Fruit fly (Drosophila melanogaster) whole organism, prepupa: ENCODE measurements around the gene CG2887.

ENCODE experiments used
- CG1621 ChIP-seq: fragments of 200-800 bp; sonication (Bioruptor generic); optimal IDR thresholded peaks from 3 replicates; lab custom pipeline; 2018; ENCODE audit warnings: missing biosample characterization, mild to moderate bottlenecking, missing genetic modification characterization
- CG6792 ChIP-seq: fragments of 200-800 bp; sonication (Bioruptor generic); optimal IDR thresholded peaks from 3 replicates; lab custom pipeline; 2016; ENCODE audit warnings: missing biosample characterization, missing genetic modification characterization
- Eip93F ChIP-seq: fragments of 200-800 bp; sonication (Bioruptor generic); optimal IDR thresholded peaks from 2 replicates; lab custom pipeline; 2016; ENCODE audit warnings: missing biosample characterization, mild to moderate bottlenecking, missing genetic modification characterization
- Sox15 ChIP-seq: fragments of 200-800 bp; sonication (Bioruptor generic); optimal IDR thresholded peaks from 3 replicates; lab custom pipeline; 2016; ENCODE audit warnings: missing biosample characterization, missing genetic modification characterization
- spab ChIP-seq: fragments of 200-800 bp; sonication (Bioruptor generic); optimal IDR thresholded peaks from 2 replicates; lab custom pipeline; 2017; ENCODE audit warnings: missing biosample characterization, mild to moderate bottlenecking, missing genetic modification characterization, missing genetic modification reagents

DNA sequence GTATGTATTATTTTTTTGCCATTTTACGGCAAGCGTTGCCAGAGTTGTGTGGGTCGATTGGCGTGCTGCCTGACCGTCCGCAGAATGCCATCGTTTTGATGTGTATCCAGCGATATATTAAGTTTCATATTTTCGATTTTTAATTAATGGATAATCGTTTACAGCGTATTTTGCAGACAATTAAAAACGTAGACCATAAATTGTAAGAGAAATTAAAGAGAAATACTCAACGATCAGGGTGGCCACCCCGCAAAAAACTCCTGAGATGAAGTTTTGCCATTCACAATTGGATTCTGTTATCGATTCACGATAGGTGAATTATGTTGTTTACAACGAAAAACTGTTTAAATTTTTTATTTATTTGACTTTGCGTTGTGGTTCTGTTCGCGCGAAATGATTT lies 3.7 kb downstream of the CG2887 start, which contains the start of gene nocte:
- TF ChIP-seq spab (GFP tag; lab: Kevin White, UChicago), result no peak
- no peak for TF ChIP-seq CG1621 (tag; lab: Kevin White, UChicago)
- TF ChIP-seq CG6792 (GFP tag; lab: Kevin White, UChicago), result no peak
- no peak for TF ChIP-seq Sox15 (GFP tag; lab: Kevin White, UChicago)
- TF ChIP-seq Eip93F (GFP tag; lab: Kevin White, UChicago), result no peak
